Worm (Caenorhabditis elegans): ENCODE data around the gene papl-1.

papl-1 gene

DNA sequence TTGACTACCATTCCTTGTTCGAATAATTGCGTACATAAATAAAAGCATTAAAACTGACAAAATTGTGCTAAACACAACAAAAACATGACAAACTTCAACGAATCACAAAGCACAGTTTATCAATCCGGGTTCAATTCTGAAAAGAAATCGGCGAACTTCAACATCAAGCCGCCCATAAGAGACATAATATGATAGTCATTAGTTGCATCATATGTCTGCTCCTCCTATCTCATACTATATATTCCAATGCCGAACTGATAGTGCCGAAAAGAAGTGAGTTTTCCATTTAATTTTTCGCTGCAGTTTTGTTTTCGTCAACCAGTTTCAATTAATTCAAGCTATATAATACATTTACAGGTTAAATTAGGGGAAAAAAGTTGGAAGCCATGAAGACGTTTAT, 17.9 kb downstream of the papl-1 start, which contains the start of gene hrg-7:
hrg-7 (plus strand) TSS at position 358 of the 400 bp plus-strand sequence.
- no peak for TF ChIP-seq W03F9.2 (tag; optimal IDR thresholded peaks at IDR 0.05)
- TF ChIP-seq him-1 (tag; optimal IDR thresholded peaks at IDR 0.05) = no peak
- no peak for TF ChIP-seq dao-5 (tag; optimal IDR thresholded peaks at IDR 0.05)

DNA sequence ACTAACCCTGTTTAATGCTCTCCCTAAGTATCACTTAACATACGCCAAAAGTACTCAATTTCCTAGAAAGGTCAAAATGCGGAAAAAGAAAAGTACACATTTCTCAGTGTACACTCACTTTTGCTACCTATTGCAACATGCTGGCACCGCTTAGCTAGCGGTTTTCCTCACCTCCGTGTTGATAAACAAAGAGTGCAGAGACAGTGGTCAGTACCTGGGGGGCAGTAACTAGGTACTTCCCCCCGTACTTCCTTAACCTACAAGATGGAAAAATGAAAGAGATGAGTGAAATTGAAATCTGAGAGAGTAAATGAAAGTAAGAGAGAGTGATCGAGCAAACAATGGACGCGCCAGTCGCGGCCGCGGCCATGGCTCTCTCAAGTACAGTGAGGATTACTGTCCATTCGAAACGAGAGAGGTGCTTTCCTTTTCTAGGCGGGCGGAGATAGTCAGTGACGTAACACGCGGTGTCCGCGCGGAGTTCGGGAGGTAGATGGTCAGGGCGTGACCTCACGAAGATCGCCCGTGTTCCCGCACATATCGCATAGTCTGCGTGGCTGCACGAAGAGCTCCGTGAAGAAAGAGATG, 23.3 kb downstream of the papl-1 start, which contains the start of gene cky-1:
cky-1 (plus strand) TSS at position 538 of the 588 bp plus-strand sequence.
- TF ChIP-seq W03F9.2 (tag; optimal IDR thresholded peaks at IDR 0.05) = no peak
- no peak for TF ChIP-seq him-1 (tag; optimal IDR thresholded peaks at IDR 0.05)
- no peak for TF ChIP-seq dao-5 (tag; optimal IDR thresholded peaks at IDR 0.05)

DNA sequence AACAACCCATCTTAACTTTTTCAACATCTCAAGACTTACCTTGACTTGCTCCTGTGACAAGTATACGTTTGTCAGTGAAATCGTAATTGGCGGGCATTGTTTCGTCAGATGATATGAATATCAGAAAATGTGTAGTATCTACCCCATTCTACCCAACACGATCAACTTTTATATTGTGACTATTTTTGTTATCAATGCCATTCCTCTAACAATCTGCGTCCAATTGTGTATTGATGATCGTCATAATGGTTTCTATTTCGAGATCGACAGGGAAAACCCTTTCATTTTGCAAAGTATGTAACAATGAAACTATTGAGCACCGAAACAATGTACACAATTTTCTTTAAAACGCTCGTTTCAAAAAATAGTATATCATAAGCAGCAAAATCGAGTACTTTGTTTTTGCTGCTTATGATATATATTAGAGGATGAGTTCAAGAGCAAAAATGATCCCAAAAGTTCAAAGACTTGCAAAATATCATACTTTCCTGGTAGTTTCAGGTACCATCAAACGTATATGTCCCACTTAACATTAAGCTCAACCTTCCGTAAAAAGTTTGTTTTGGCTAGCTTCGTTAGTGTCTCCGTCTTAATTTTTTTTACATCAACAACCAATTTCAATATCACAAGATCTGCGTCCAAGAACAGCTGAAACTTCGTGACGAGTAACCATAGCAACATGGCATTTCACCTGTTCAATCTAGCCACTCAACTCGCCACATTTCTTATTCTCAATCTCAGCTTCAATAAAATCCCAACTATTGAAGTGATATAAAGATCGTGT, 25.9 kb downstream of the papl-1 start, which contains the start of the genes dhs-21 and xbx-9:
dhs-21 (minus strand) TSS at position 181 of the 784 bp plus-strand sequence.
xbx-9 (plus strand) TSS at position 734 of the 784 bp plus-strand sequence.
- TF ChIP-seq dao-5 (tag; optimal IDR thresholded peaks at IDR 0.05) (no peak), him-1 (tag; optimal IDR thresholded peaks at IDR 0.05) (no peak), W03F9.2 (tag; optimal IDR thresholded peaks at IDR 0.05) (no peak)

DNA sequence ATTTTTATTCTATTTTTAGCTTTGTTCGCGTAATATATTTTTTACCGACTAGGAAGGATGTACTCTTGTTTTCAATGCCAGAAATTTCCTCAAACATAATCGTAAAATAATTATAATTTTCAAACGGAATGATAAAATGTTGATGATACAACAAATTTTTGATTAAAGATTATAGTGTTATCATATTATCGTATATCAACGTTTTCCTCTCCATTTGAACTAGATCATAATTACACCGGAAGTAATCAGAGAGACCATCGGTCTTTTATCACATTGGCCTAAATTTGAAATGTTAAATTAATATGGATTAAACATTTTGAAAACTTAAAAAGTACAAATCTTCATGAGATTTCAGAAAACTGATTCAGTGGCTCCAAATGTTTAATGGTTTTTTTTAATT, 26.8 kb downstream of the papl-1 start:
- no peak for TF ChIP-seq dao-5 (tag; optimal IDR thresholded peaks at IDR 0.05)
- TF ChIP-seq W03F9.2 (tag; optimal IDR thresholded peaks at IDR 0.05) = no peak
- no peak for TF ChIP-seq him-1 (tag; optimal IDR thresholded peaks at IDR 0.05)

DNA sequence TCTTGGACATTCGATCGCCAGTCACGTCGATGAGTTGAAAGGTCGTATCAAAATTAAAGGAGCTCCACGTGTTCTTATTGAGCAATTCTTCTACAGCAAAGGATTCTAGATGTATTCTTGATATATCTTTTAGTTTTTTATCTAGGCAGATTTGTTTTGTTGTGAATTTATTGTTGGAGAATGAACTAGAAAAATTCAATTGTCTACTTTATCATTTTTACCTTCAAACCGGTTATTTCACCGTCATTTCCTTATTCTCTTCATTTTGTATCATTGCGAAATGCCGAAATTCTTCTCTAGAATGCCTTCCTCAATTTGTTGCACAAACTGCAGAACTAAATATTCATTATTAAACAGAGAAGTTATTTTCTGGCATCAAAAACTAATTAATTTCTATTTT, 30.3 kb downstream of the papl-1 start, which contains the start of gene R11D1.10:
R11D1.10 (plus strand) TSS at position 301 of the 400 bp plus-strand sequence.
- TF ChIP-seq dao-5 (tag; optimal IDR thresholded peaks at IDR 0.05) (no peak), him-1 (tag; optimal IDR thresholded peaks at IDR 0.05) (no peak)

DNA sequence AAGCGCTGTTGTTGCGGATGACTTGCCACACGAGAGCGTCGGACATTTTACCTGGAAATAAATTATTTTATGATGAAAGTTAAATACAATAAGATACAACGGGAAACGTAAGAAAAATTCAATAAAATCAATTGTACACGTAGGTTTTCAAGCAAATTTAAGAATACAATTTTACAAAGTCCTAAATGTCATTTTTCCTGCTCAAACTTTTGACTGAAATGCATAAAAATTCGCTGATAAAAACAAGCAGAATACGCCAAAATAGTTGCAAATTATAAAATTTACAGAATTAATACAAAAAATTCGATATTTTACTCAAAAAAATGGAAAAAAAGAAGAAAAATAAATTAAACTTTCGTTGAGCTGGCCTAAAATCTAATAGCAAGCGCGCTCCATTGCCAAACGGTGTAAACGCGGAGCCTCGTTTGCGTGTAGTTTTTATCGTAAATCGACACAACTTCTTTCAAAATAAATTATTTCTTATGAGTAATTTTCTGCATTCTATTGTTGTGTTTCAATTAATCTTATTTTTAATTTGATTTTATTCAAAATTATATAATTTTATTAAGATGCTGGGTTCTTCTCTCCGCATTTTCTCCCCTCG, 31.4 kb downstream of the papl-1 start, which contains the start of the genes rpl-28 and mrpl-49:
rpl-28 (minus strand) TSS at position 51 of the 604 bp plus-strand sequence.
mrpl-49 (plus strand) TSS at position 570 of the 604 bp plus-strand sequence.
- TF ChIP-seq dao-5 (tag; optimal IDR thresholded peaks at IDR 0.05) = no peak
- peak; percentile 93 for TF ChIP-seq W03F9.2 (tag; optimal IDR thresholded peaks at IDR 0.05)
- TF ChIP-seq him-1 (tag; optimal IDR thresholded peaks at IDR 0.05) = peak; percentile 15

DNA sequence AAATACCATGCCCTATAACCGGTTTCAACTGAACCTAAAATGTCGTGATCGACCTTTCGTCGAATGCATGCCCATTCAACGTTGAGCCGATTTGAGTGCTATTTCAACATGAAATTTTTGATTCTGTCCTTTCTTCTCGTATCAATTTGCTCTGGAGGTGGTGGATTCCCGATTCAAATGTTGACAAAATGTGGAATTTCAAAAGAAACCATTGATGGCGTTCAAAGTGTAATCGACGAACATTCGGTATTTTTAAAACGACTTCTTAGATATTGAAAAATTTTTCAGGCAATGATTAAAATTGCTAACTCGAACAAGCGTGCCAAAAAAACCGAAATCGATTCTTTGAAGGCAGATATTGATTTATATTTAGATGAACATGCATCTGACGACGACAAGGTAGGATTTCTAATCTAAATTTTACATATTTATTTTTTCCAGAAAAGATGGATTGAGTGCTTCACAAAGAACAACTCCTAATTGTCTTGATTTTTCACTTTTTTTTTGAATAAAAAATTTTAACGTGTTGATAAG, 32.4 kb downstream of the papl-1 start, which contains the start of gene R11D1.13:
R11D1.13 (plus strand) TSS at position 51 of the 534 bp plus-strand sequence.
- TF ChIP-seq W03F9.2 (tag; optimal IDR thresholded peaks at IDR 0.05) = no peak
- TF ChIP-seq him-1 (tag; optimal IDR thresholded peaks at IDR 0.05) = no peak
- TF ChIP-seq dao-5 (tag; optimal IDR thresholded peaks at IDR 0.05) = no peak

DNA sequence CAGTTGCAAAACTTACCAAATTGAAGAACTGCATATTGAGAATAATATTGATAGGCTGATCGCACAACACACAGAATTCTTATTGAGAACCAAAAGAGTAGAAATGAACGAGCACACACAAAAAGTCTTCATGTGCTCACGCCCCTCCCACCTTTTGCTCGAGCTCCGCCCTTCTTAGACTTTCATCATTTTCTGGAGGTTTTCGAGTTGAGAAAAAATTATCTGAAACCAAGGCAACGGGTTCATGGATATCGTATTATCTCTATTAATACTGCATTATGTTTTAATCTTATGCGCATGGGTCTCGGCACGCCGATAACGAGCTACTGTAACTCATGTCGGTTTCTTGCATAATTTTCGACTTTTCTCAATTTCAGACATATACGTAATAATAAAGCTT, 33.7 kb downstream of the papl-1 start, which contains the start of gene R11D1.12:
R11D1.12 (minus strand) TSS at position 101 of the 400 bp plus-strand sequence.
- TF ChIP-seq him-1 (tag; optimal IDR thresholded peaks at IDR 0.05) (no peak), W03F9.2 (tag; optimal IDR thresholded peaks at IDR 0.05) (no peak), dao-5 (tag; optimal IDR thresholded peaks at IDR 0.05) (no peak)

DNA sequence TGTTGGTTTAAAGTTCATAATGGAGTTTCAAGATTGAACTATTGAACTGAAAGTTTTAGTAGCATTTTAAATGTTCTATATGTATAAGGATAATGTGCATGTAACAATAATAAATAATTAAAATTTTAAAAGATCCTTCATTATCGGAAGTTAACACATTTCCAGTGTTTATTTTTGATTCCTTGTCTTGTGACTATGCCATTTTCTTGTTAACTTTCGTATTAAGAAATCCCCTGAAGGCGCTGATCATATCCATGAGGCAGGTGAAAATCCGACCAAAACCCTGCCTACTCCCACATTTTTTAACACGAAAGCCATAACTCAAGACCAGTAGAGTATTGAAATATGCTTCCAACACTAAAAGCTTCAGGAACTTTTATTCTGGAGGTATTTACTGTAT, 39.8 kb downstream of the papl-1 start, which contains the start of gene R11D1.7:
R11D1.7 (plus strand) TSS at position 301 of the 400 bp plus-strand sequence.
- no peak for TF ChIP-seq W03F9.2 (tag; optimal IDR thresholded peaks at IDR 0.05)
- no peak for TF ChIP-seq dao-5 (tag; optimal IDR thresholded peaks at IDR 0.05)
- TF ChIP-seq him-1 (tag; optimal IDR thresholded peaks at IDR 0.05) = no peak

DNA sequence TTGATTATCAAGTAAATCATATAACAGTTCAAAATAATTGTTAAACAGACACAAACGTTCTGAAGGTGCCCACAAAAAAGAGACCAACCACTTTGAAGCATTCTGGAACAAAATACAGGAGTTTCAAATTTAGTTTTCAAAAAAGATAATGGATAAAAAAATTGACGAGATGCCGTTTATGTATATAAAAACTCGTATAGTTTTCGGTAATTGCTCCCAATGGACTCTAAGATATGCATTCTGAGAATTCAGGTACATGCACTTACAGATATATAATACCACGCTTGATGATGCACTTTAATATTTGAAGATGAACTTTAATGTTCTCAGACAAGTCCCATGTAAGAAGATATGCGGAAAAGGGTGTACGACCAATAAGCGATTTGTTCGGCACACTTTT, 40.9 kb downstream of the papl-1 start, which contains the start of gene str-181:
str-181 (minus strand) TSS at position 101 of the 400 bp plus-strand sequence.
- no peak for TF ChIP-seq him-1 (tag; optimal IDR thresholded peaks at IDR 0.05)

DNA sequence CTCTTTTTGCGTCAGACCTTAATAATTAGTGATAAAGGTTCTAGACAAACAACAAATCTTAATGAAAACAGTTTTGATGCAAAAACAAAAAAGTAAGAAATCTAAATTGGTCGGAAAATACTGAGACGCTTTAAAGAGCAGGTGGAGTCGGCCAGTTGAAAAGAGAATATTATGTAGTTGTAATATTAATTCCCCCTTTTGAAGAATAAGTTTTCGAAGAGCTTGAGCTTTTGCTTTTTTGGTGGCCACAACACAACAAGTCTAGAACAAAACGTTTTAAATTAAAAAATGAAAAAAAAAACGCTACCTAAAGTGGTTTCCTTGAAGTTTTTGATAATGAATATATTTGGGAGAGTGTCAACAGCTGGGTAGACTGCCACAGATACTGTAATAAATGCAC, 43.1 kb downstream of the papl-1 start, which contains the start of gene str-178:
str-178 (minus strand) TSS at position 101 of the 400 bp plus-strand sequence.
- TF ChIP-seq dao-5 (tag; optimal IDR thresholded peaks at IDR 0.05) = no peak

DNA sequence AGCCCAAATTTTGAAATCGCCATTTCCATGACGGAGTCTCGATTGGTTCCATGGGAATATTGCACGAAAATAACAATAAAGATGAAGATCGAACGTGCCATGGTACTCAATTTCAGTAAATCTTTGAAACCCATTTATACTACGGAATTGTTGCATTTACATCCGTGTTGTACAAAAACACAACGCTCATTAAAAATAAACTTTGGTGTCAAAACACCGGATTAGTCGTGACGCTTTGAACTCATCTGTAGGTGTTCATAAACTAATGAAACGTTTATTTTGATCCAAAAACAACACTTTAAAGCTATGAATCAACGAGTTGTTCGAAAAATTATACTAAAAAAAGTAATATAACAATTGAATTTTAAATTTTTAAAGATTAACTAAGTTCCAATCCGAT, 45.4 kb downstream of the papl-1 start, which contains the start of gene R11D1.4:
R11D1.4 (minus strand) TSS at position 101 of the 400 bp plus-strand sequence.
- no peak for TF ChIP-seq dao-5 (tag; optimal IDR thresholded peaks at IDR 0.05)
- no peak for TF ChIP-seq W03F9.2 (tag; optimal IDR thresholded peaks at IDR 0.05)
- TF ChIP-seq him-1 (tag; optimal IDR thresholded peaks at IDR 0.05) = no peak

DNA sequence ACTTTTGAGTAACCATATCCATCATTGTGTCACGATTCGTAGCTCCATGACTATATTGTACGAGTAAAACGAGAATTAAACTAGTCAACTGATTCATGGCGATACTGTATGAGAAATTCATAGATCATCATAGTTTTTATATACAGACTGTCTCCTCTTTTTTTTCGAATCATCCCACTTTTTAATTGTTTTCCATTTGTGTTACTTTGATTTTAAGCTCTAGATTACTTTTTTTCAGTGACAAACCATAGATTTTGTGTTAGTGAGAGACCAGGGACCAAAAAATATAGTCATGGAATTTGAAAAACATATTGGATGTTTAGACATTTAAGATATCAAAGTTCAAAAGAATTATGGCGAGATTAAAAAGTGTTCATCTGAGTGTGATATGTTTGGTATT, 47.6 kb downstream of the papl-1 start, which contains the start of gene R11D1.3:
R11D1.3 (minus strand) TSS at position 101 of the 400 bp plus-strand sequence.
- TF ChIP-seq dao-5 (tag; optimal IDR thresholded peaks at IDR 0.05) = no peak
- no peak for TF ChIP-seq him-1 (tag; optimal IDR thresholded peaks at IDR 0.05)
- TF ChIP-seq W03F9.2 (tag; optimal IDR thresholded peaks at IDR 0.05) = no peak

All from whole organism, L4/young adult.